Fruit fly (Drosophila melanogaster) whole organism, wandering third instar larva: Measurements from ENCODE around the gene CG34280.

Source experiments
- Dfd ChIP-seq: fragments of >200 bp; optimal IDR thresholded peaks from 2 replicates; lab custom pipeline; 2017; ENCODE audit warnings: missing biosample characterization, missing genetic modification characterization
- HLH106 ChIP-seq: fragments of 200-800 bp; optimal IDR thresholded peaks from 3 replicates; lab custom pipeline; 2019; ENCODE audit warnings: missing biosample characterization, mild to moderate bottlenecking, missing genetic modification characterization, moderate library complexity
- Hr78 ChIP-seq: fragments of >200 bp; optimal IDR thresholded peaks from 2 replicates; lab custom pipeline; 2017; ENCODE audit warnings: missing biosample characterization, missing genetic modification characterization
- Hr83 ChIP-seq: fragments of 200-300 bp; sonication (Bioruptor generic); optimal IDR thresholded peaks from 2 replicates; lab custom pipeline; 2016; ENCODE audit warnings: missing biosample characterization, mild to moderate bottlenecking, missing genetic modification characterization, moderate library complexity; ENCODE audit not compliant: poor library complexity, severe bottlenecking
- N ChIP-seq: fragments of >200 bp; optimal IDR thresholded peaks from 2 replicates; lab custom pipeline; 2018; ENCODE audit warnings: missing biosample characterization, missing external identifiers, missing genetic modification characterization
- OdsH ChIP-seq: fragments of 200-800 bp; sonication (Bioruptor generic); optimal IDR thresholded peaks from 2 replicates; lab custom pipeline; 2016; ENCODE audit warnings: missing biosample characterization, mild to moderate bottlenecking, missing genetic modification characterization
- Vsx2 ChIP-seq: fragments of 200-300, 225-300 bp; sonication (Bioruptor generic); optimal IDR thresholded peaks from 2 replicates; lab custom pipeline; 2018; ENCODE audit warnings: missing biosample characterization, missing genetic modification characterization; ENCODE audit not compliant: partially characterized antibody
- fru ChIP-seq: fragments of 200-800 bp; sonication (Bioruptor generic); optimal IDR thresholded peaks from 3 replicates; lab custom pipeline; 2016; ENCODE audit warnings: missing biosample characterization, mild to moderate bottlenecking, missing genetic modification characterization
- h ChIP-seq: fragments of 200-800 bp; sonication (Bioruptor generic); optimal IDR thresholded peaks from 3 replicates; lab custom pipeline; 2016; ENCODE audit warnings: missing biosample characterization, mild to moderate bottlenecking, missing genetic modification characterization
- lola ChIP-seq: fragments of >200 bp; optimal IDR thresholded peaks from 2 replicates; lab custom pipeline; 2017; ENCODE audit warnings: missing biosample characterization, missing genetic modification characterization
- pan ChIP-seq: fragments of >200 bp; optimal IDR thresholded peaks from 2 replicates; lab custom pipeline; 2017
- psq ChIP-seq: fragments of 200-800 bp; sonication (Bioruptor generic); optimal IDR thresholded peaks from 3 replicates; lab custom pipeline; 2017; ENCODE audit warnings: missing biosample characterization, mild to moderate bottlenecking, missing genetic modification characterization, moderate library complexity
- sv ChIP-seq: fragments of 200-800 bp; sonication (Bioruptor generic); optimal IDR thresholded peaks from 3 replicates; lab custom pipeline; 2016; ENCODE audit warnings: missing biosample characterization, missing genetic modification characterization
- woc ChIP-seq: sonication (Bioruptor generic); optimal IDR thresholded peaks from 2 replicates; lab custom pipeline; 2016; ENCODE audit warnings: missing biosample characterization, mild to moderate bottlenecking, missing genetic modification characterization

dm6 chr3R:17434330-17434729 lies 30.8 kb upstream of the CG34280 start, which contains the start of gene CG44090:
- TF ChIP-seq woc (GFP tag; lab: Kevin White, UChicago) (no peak), psq (GFP tag; lab: Kevin White, UChicago) (no peak), lola (GFP tag; lab: Kevin White, UChicago) (no peak), OdsH (GFP tag; lab: Kevin White, UChicago) (no peak), fru (GFP tag; lab: Kevin White, UChicago) (no peak), pan (lab: Kevin White, UChicago) (no peak), N (GFP tag; lab: Kevin White, UChicago) (no peak), Hr78 (GFP tag; lab: Kevin White, UChicago) (no peak), h (GFP tag; lab: Kevin White, UChicago) (no peak), sv (GFP tag; lab: Kevin White, UChicago) (no peak), HLH106 (no peak), Vsx2 (GFP tag; lab: Kevin White, UChicago) (no peak), Dfd (no peak), Hr83 (GFP tag; lab: Kevin White, UChicago) (no peak)
